Fruit fly (Drosophila melanogaster) whole organism, adult: ENCODE results near the gene Obp28a.

ENCODE experiments used
- CG11617 ChIP-seq: fragments of 200-800 bp; sonication (Bioruptor generic); optimal IDR thresholded peaks from 2 replicates; lab custom pipeline; 2017; ENCODE audit warnings: mild to moderate bottlenecking, missing biosample characterization, missing genetic modification reagents, missing genetic modification characterization
- CG14711 ChIP-seq: fragments of 200-800 bp; sonication (Bioruptor generic); optimal IDR thresholded peaks from 2 replicates; lab custom pipeline; 2018; ENCODE audit warnings: missing biosample characterization, mild to moderate bottlenecking, missing genetic modification characterization, moderate library complexity
- CG5204 ChIP-seq: fragments of 200-800 bp; sonication (Bioruptor generic); optimal IDR thresholded peaks from 2 replicates; lab custom pipeline; 2016; ENCODE audit warnings: missing biosample characterization, missing genetic modification characterization
- CG7045 ChIP-seq: fragments of 200-800 bp; sonication (Bioruptor generic); optimal IDR thresholded peaks from 2 replicates; lab custom pipeline; 2017; ENCODE audit warnings: missing biosample characterization, mild to moderate bottlenecking, missing genetic modification characterization
- Clk ChIP-seq: fragments of 200-800 bp; sonication (Bioruptor generic); optimal IDR thresholded peaks from 2 replicates; lab custom pipeline; 2017; ENCODE audit warnings: missing biosample characterization, missing genetic modification characterization
- Crg-1 ChIP-seq: fragments of 200-800 bp; sonication (Bioruptor generic); optimal IDR thresholded peaks from 2 replicates; lab custom pipeline; 2016; ENCODE audit warnings: missing biosample characterization, missing genetic modification characterization
- Hr96 ChIP-seq: fragments of 200-800 bp; sonication (Bioruptor generic); optimal IDR thresholded peaks from 2 replicates; lab custom pipeline; 2016; ENCODE audit warnings: missing biosample characterization, missing genetic modification characterization
- cnc ChIP-seq, 2 experiments: fragments of >200 bp; optimal IDR thresholded peaks; 2 replicates each; lab custom pipeline; 2017
- kay ChIP-seq: fragments of 200-800 bp; sonication (Bioruptor generic); peaks from one replicate; lab custom pipeline; 2016; ENCODE audit warnings: missing biosample characterization, missing genetic modification characterization, borderline replicate concordance
- ovo ChIP-seq: fragments of 200-800 bp; sonication (Bioruptor generic); optimal IDR thresholded peaks from 2 replicates; lab custom pipeline; 2016; ENCODE audit warnings: missing biosample characterization, missing genetic modification characterization
- toe ChIP-seq: fragments of 200-800 bp; sonication (Bioruptor generic); optimal IDR thresholded peaks from 2 replicates; lab custom pipeline; 2016; ENCODE audit warnings: missing biosample characterization, missing genetic modification characterization

- TF ChIP-seq Clk (GFP tag; lab: Kevin White, UChicago) = no peak
- no peak for TF ChIP-seq kay (GFP tag; lab: Kevin White, UChicago)
- TF ChIP-seq CG5204 (GFP tag; lab: Kevin White, UChicago) = no peak
- TF ChIP-seq Hr96 (GFP tag; lab: Kevin White, UChicago) = no peak
- no peak for TF ChIP-seq Crg-1 (GFP tag; lab: Kevin White, UChicago)
- no peak for TF ChIP-seq ovo
- TF ChIP-seq CG7045 (GFP tag; lab: Kevin White, UChicago) = no peak
- TF ChIP-seq CG11617 (GFP tag; lab: Kevin White, UChicago) = no peak
- no peak for TF ChIP-seq CG14711 (tag; lab: Kevin White, UChicago)
- TF ChIP-seq cnc (optimal IDR thresholded peaks at IDR 0.05; lab: Kevin White, UChicago) = no peak
- TF ChIP-seq toe = no peak
These were observed 4.6 kb upstream of the Obp28a start for dm6 chr2L:7501743-7502142.
